Fruit fly (Drosophila melanogaster) whole organism, prepupa: ENCODE measurements around the gene CG10353.

Experiments
- Blimp-1 ChIP-seq: fragments of 200-800 bp; sonication (Bioruptor generic); optimal IDR thresholded peaks from 3 replicates; lab custom pipeline; 2017; ENCODE audit warnings: missing biosample characterization, missing genetic modification characterization, mild to moderate bottlenecking, moderate library complexity, missing genetic modification reagents
- CG10631 ChIP-seq: fragments of 200-800 bp; sonication (Bioruptor generic); optimal IDR thresholded peaks from 2 replicates; lab custom pipeline; 2016; ENCODE audit warnings: missing biosample characterization, missing genetic modification characterization
- CG11762 ChIP-seq: fragments of 200-800 bp; sonication (Bioruptor generic); optimal IDR thresholded peaks from 3 replicates; lab custom pipeline; 2016; ENCODE audit warnings: missing biosample characterization, missing genetic modification characterization; ENCODE audit not compliant: insufficient read depth
- CG15336 ChIP-seq: fragments of 200-800 bp; sonication (Bioruptor generic); IDR thresholded peaks from 2 replicates; pipeline ENCODE4 v1.3.6; 2022; ENCODE audit warnings: missing biosample characterization, missing genetic modification characterization
- CG1621 ChIP-seq: fragments of 200-800 bp; sonication (Bioruptor generic); optimal IDR thresholded peaks from 3 replicates; lab custom pipeline; 2018; ENCODE audit warnings: missing biosample characterization, mild to moderate bottlenecking, missing genetic modification characterization
- CG31627 ChIP-seq: fragments of 200-800 bp; sonication (Bioruptor generic); optimal IDR thresholded peaks from 3 replicates; lab custom pipeline; 2016; ENCODE audit warnings: missing biosample characterization, missing genetic modification characterization
- CG34406 ChIP-seq: fragments of 200-800 bp; sonication (Bioruptor generic); optimal IDR thresholded peaks from 3 replicates; lab custom pipeline; 2016; ENCODE audit warnings: missing biosample characterization, missing genetic modification characterization
- CG4318 ChIP-seq: fragments of 200-800 bp; sonication (Bioruptor generic); optimal IDR thresholded peaks from 3 replicates; lab custom pipeline; 2017; ENCODE audit warnings: missing biosample characterization, mild to moderate bottlenecking, missing genetic modification characterization
- CG6163 ChIP-seq: fragments of 200-800 bp; sonication (Bioruptor generic); IDR thresholded peaks from 3 replicates; pipeline ENCODE4 v1.3.6; 2022; ENCODE audit warnings: missing biosample characterization, missing genetic modification characterization
- CG7368 ChIP-seq: fragments of 200-800 bp; sonication (Bioruptor generic); optimal IDR thresholded peaks from 3 replicates; lab custom pipeline; 2016; ENCODE audit warnings: missing biosample characterization, missing genetic modification characterization
- CG8119 ChIP-seq: fragments of 200-800 bp; sonication (Bioruptor generic); IDR thresholded peaks from 3 replicates; pipeline ENCODE4 v1.3.6; 2022; ENCODE audit warnings: missing biosample characterization, missing genetic modification characterization
- CG8319 ChIP-seq: fragments of 200-800 bp; sonication (Bioruptor generic); optimal IDR thresholded peaks from 3 replicates; lab custom pipeline; 2016; ENCODE audit warnings: missing biosample characterization, missing genetic modification characterization
- CG8632 ChIP-seq: fragments of 200-800 bp; sonication (Bioruptor generic); optimal IDR thresholded peaks from 3 replicates; lab custom pipeline; 2016; ENCODE audit warnings: missing biosample characterization, missing genetic modification characterization
- CG9139 ChIP-seq: fragments of 200-800 bp; sonication (Bioruptor generic); optimal IDR thresholded peaks from 3 replicates; lab custom pipeline; 2017; ENCODE audit warnings: missing biosample characterization, mild to moderate bottlenecking, missing genetic modification characterization
- Eip78C ChIP-seq: fragments of 200-800 bp; sonication (Bioruptor generic); peaks from one replicate; lab custom pipeline; 2016; ENCODE audit warnings: missing biosample characterization, missing genetic modification characterization
- Eip93F ChIP-seq: fragments of 200-800 bp; sonication (Bioruptor generic); optimal IDR thresholded peaks from 2 replicates; lab custom pipeline; 2016; ENCODE audit warnings: missing biosample characterization, mild to moderate bottlenecking, missing genetic modification characterization
- Hr39 ChIP-seq: fragments of 200-800 bp; sonication (Bioruptor generic); optimal IDR thresholded peaks from 2 replicates; lab custom pipeline; 2016; ENCODE audit warnings: missing biosample characterization, missing genetic modification characterization
- Hr4 ChIP-seq: fragments of 200-800 bp; sonication (Bioruptor generic); optimal IDR thresholded peaks from 3 replicates; lab custom pipeline; 2016; ENCODE audit warnings: missing biosample characterization, missing genetic modification characterization
- Lpt ChIP-seq: fragments of 200-800 bp; sonication (Bioruptor generic); optimal IDR thresholded peaks from 3 replicates; lab custom pipeline; 2016; ENCODE audit warnings: missing biosample characterization, missing genetic modification characterization
- OdsH ChIP-seq: fragments of 200-800 bp; sonication (Bioruptor generic); optimal IDR thresholded peaks from 3 replicates; lab custom pipeline; 2016; ENCODE audit warnings: missing biosample characterization, missing genetic modification characterization
- Smox ChIP-seq: fragments of 200-800 bp; sonication (Bioruptor generic); optimal IDR thresholded peaks from 3 replicates; lab custom pipeline; 2016; ENCODE audit warnings: missing biosample characterization, missing genetic modification characterization
- Sox102F ChIP-seq: fragments of 200-800 bp; sonication (Bioruptor generic); optimal IDR thresholded peaks from 2 replicates; lab custom pipeline; 2016; ENCODE audit warnings: missing biosample characterization, mild to moderate bottlenecking, missing genetic modification characterization
- Sox14 ChIP-seq: fragments of 200-800 bp; sonication (Bioruptor generic); optimal IDR thresholded peaks from 3 replicates; lab custom pipeline; 2016; ENCODE audit warnings: missing biosample characterization, missing genetic modification characterization
- Sox15 ChIP-seq: fragments of 200-800 bp; sonication (Bioruptor generic); optimal IDR thresholded peaks from 3 replicates; lab custom pipeline; 2016; ENCODE audit warnings: missing biosample characterization, missing genetic modification characterization
- achi ChIP-seq: fragments of 200-800 bp; sonication (Bioruptor generic); optimal IDR thresholded peaks from 3 replicates; lab custom pipeline; 2016; ENCODE audit warnings: missing biosample characterization, missing genetic modification characterization
- acj6 ChIP-seq: fragments of 200-800 bp; sonication (Bioruptor generic); optimal IDR thresholded peaks from 3 replicates; lab custom pipeline; 2016; ENCODE audit warnings: missing biosample characterization, missing genetic modification characterization
- cyc ChIP-seq: fragments of 200-800 bp; sonication (Bioruptor generic); optimal IDR thresholded peaks from 3 replicates; lab custom pipeline; 2016; ENCODE audit warnings: missing biosample characterization, missing genetic modification characterization
- fd59A ChIP-seq: fragments of 200-800 bp; sonication (Bioruptor generic); optimal IDR thresholded peaks from 2 replicates; lab custom pipeline; 2017; ENCODE audit warnings: missing biosample characterization, mild to moderate bottlenecking, missing genetic modification characterization, missing genetic modification reagents
- fd85E ChIP-seq: fragments of 200-800 bp; sonication (Bioruptor generic); optimal IDR thresholded peaks from 3 replicates; lab custom pipeline; 2016; ENCODE audit warnings: missing biosample characterization, missing genetic modification characterization
- fkh ChIP-seq: fragments of 200-800 bp; sonication (Bioruptor generic); optimal IDR thresholded peaks from 3 replicates; lab custom pipeline; 2017; ENCODE audit warnings: missing biosample characterization, mild to moderate bottlenecking, missing genetic modification characterization, moderate library complexity
- lz ChIP-seq: fragments of 200-800 bp; sonication (Bioruptor generic); optimal IDR thresholded peaks from 3 replicates; lab custom pipeline; 2016; ENCODE audit warnings: missing biosample characterization, missing genetic modification characterization
- net ChIP-seq: fragments of 200-800 bp; sonication (Bioruptor generic); optimal IDR thresholded peaks from 3 replicates; lab custom pipeline; 2016; ENCODE audit warnings: missing biosample characterization, missing genetic modification characterization
- salr ChIP-seq, 2 experiments: fragments of 200-800 bp; sonication (Bioruptor generic); optimal IDR thresholded peaks; 3 replicates each; lab custom pipeline; 2016 to 2018; ENCODE audit warnings: missing biosample characterization in 2 of 2, missing genetic modification characterization in 2 of 2, mild to moderate bottlenecking in 1 of 2
- ss ChIP-seq, 2 experiments: fragments of 200-800 bp; sonication (Bioruptor generic); optimal IDR thresholded peaks; 2 replicates in 1 of 2; 3 replicates in 1 of 2; lab custom pipeline; 2017 to 2018; ENCODE audit warnings: mild to moderate bottlenecking in 2 of 2, missing biosample characterization in 2 of 2, missing genetic modification characterization in 2 of 2, moderate library complexity in 1 of 2
- svp ChIP-seq: fragments of 200-800 bp; sonication (Bioruptor generic); peaks from one replicate; lab custom pipeline; 2016; ENCODE audit warnings: missing biosample characterization, missing genetic modification characterization
- topi ChIP-seq: fragments of 200-800 bp; sonication (Bioruptor generic); optimal IDR thresholded peaks from 3 replicates; lab custom pipeline; 2016; ENCODE audit warnings: missing biosample characterization, missing genetic modification characterization

The CG10353 gene

dm6 chrX:11849267-11849666, 37.7 kb downstream of the CG10353 start:
- TF ChIP-seq CG11762, result no peak
- no peak for TF ChIP-seq CG8319
- TF ChIP-seq topi (GFP tag; lab: Kevin White, UChicago), result no peak
- no peak for TF ChIP-seq cyc
- TF ChIP-seq CG1621 (tag; lab: Kevin White, UChicago), result no peak
- TF ChIP-seq CG10631 (GFP tag; lab: Kevin White, UChicago), result no peak
- TF ChIP-seq Sox14, result no peak
- no peak for TF ChIP-seq CG8119 (GFP tag; lab: Robert Waterston, UW)
- TF ChIP-seq Sox15 (GFP tag; lab: Kevin White, UChicago), result no peak
- no peak for TF ChIP-seq Eip93F (GFP tag; lab: Kevin White, UChicago)

dm6 chrX:11848507-11849264, 38.3 kb downstream of the CG10353 start:
- TF ChIP-seq svp (GFP tag; lab: Kevin White, UChicago), result peak; percentile 10
- TF ChIP-seq CG7368 (GFP tag; lab: Kevin White, UChicago), result no peak
- no peak for TF ChIP-seq salr (GFP tag; optimal IDR thresholded peaks at IDR 0.05; lab: Kevin White, UChicago)
- TF ChIP-seq achi, result no peak
- peak; percentile 7 for TF ChIP-seq CG34406 (GFP tag; lab: Kevin White, UChicago)
- no peak for TF ChIP-seq OdsH (GFP tag; lab: Kevin White, UChicago)
- TF ChIP-seq Eip78C, result peak; percentile 47
- peak; percentile 26 for TF ChIP-seq fkh (GFP tag; lab: Kevin White, UChicago)
- TF ChIP-seq fd85E (GFP tag; lab: Kevin White, UChicago), result no peak
- TF ChIP-seq Sox102F (GFP tag; lab: Kevin White, UChicago), result no peak
- no peak for TF ChIP-seq CG31627
- no peak for TF ChIP-seq CG15336 (GFP tag; lab: Robert Waterston, UW)
- TF ChIP-seq Hr39, result no peak
- TF ChIP-seq Blimp-1 (GFP tag; lab: Kevin White, UChicago), result peak; percentile 6
- TF ChIP-seq ss (GFP tag; optimal IDR thresholded peaks at IDR 0.05; lab: Kevin White, UChicago), result no peak
- TF ChIP-seq fd59A (GFP tag; lab: Kevin White, UChicago), result no peak
- TF ChIP-seq, all 60 proteins: peak for 5

dm6 chrX:11846049-11846718, 40.8 kb downstream of the CG10353 start, which contains the start of gene CG15740:
CG15740 (minus strand) TSS chrX:11846099.
- TF ChIP-seq Hr4, result peak; percentile 4
- TF ChIP-seq CG15336 (GFP tag; lab: Robert Waterston, UW), result peak; percentile 36
- no peak for TF ChIP-seq CG8319
- no peak for TF ChIP-seq CG9139
- TF ChIP-seq OdsH (GFP tag; lab: Kevin White, UChicago), result peak; percentile 1
- no peak for TF ChIP-seq achi
- peak; percentile 68 for TF ChIP-seq Eip78C
- 0 out of 3 replicates have a peak, but pooled peaks have one; percentile 24 for TF ChIP-seq CG6163
- no peak for TF ChIP-seq ss (GFP tag; optimal IDR thresholded peaks at IDR 0.05; lab: Kevin White, UChicago)

dm6 chrX:11841702-11842378, 45.1 kb downstream of the CG10353 start:
- TF ChIP-seq Lpt (GFP tag; lab: Kevin White, UChicago), result no peak
- TF ChIP-seq Eip78C, result peak; percentile 14

dm6 chrX:11839308-11839707, 47.7 kb downstream of the CG10353 start, which contains the start of gene Cyp28c1:
Cyp28c1 (plus strand) TSS chrX:11839608.
- no peak for TF ChIP-seq CG8632
- TF ChIP-seq acj6, result no peak
- no peak for TF ChIP-seq lz (GFP tag; lab: Kevin White, UChicago)
- TF ChIP-seq OdsH (GFP tag; lab: Kevin White, UChicago), result no peak
- TF ChIP-seq net (GFP tag; lab: Kevin White, UChicago), result no peak
- TF ChIP-seq Smox (GFP tag; lab: Kevin White, UChicago), result no peak
- TF ChIP-seq CG7368 (GFP tag; lab: Kevin White, UChicago), result no peak
- no peak for TF ChIP-seq CG4318 (GFP tag; lab: Kevin White, UChicago)
- TF ChIP-seq, all 60 proteins: peak for 0
